Worm (Caenorhabditis elegans): ENCODE results near the gene K02D10.3.
A peak's percentile ranks its signal among the peaks of the same experiment; 100 is the strongest.

Gene K02D10.3

ce11 chrIII:8809245-8809971, 37.7 kb upstream of the K02D10.3 start, which contains the start of gene prx-19 (continued):
- TF ChIP-seq dpl-1 (GFP tag; optimal IDR thresholded peaks at IDR 0.05) (peak; percentile 92), ceh-28 (tag; optimal IDR thresholded peaks at IDR 0.05) (no peak), saeg-2 (GFP tag; IDR thresholded peaks at IDR 0.05) (no peak), arid-1 (GFP tag; conservative IDR thresholded peaks at IDR 0.05) (no peak), lin-13 (GFP tag; optimal IDR thresholded peaks at IDR 0.05) (no peak), nhr-10 (tag; optimal IDR thresholded peaks at IDR 0.05) (no peak), mxl-2 (GFP tag; conservative IDR thresholded peaks at IDR 0.05) (no peak), sdz-12 (GFP tag; optimal IDR thresholded peaks at IDR 0.05) (no peak), nhr-237 (tag; optimal IDR thresholded peaks at IDR 0.05) (no peak), lin-38 (GFP tag; IDR thresholded peaks at IDR 0.05) (peak; percentile 87), cey-2 (tag; optimal IDR thresholded peaks at IDR 0.05; ENCODE audit: borderline replicate concordance, insufficient read depth) (no peak), lin-15B (tag; optimal IDR thresholded peaks at IDR 0.05) (no peak), lsy-2 (tag; optimal IDR thresholded peaks at IDR 0.05) (peak in 1 of 2 experiments; percentile 55), D1046.2 (GFP tag; IDR thresholded peaks at IDR 0.05) (no peak), T26A8.4 (GFP tag; IDR thresholded peaks at IDR 0.05) (no peak), unc-39 (tag; optimal IDR thresholded peaks at IDR 0.05) (no peak), egl-27 (tag; optimal IDR thresholded peaks at IDR 0.05) (no peak), pqm-1 (tag; optimal IDR thresholded peaks at IDR 0.05) (no peak), F37D6.2 (tag; optimal IDR thresholded peaks at IDR 0.05) (no peak), set-16 (GFP tag; IDR thresholded peaks at IDR 0.05) (no peak), snpc-4 (tag; optimal IDR thresholded peaks at IDR 0.05) (no peak), egl-43 (GFP tag; IDR thresholded peaks at IDR 0.05) (no peak), ztf-11 (tag; optimal IDR thresholded peaks at IDR 0.05) (no peak), hlh-30 (tag; optimal IDR thresholded peaks at IDR 0.05; ENCODE audit: insufficient read depth) (peak; percentile 47), jun-1 (tag; optimal IDR thresholded peaks at IDR 0.05) (no peak), spr-1 (tag; optimal IDR thresholded peaks at IDR 0.05) (no peak), zag-1 (tag; optimal IDR thresholded peaks at IDR 0.05) (no peak), dve-1 (tag; optimal IDR thresholded peaks at IDR 0.05; ENCODE audit: insufficient read depth) (no peak), daf-8 (GFP tag; IDR thresholded peaks at IDR 0.05) (no peak), aly-2 (tag; optimal IDR thresholded peaks at IDR 0.05) (no peak)

- TF ChIP-seq dmd-9 (GFP tag; IDR thresholded peaks at IDR 0.05) = no peak
- no peak for TF ChIP-seq duxl-1 (tag; optimal IDR thresholded peaks at IDR 0.05; ENCODE audit: poor library complexity)
- no peak for TF ChIP-seq attf-4 (tag; optimal IDR thresholded peaks at IDR 0.05)
- TF ChIP-seq vab-7 (GFP tag; IDR thresholded peaks at IDR 0.05) = no peak
- TF ChIP-seq ztf-7 (tag; optimal IDR thresholded peaks at IDR 0.05) = no peak
- TF ChIP-seq ceh-20 (GFP tag; IDR thresholded peaks at IDR 0.05) = no peak
- TF ChIP-seq ctbp-1 (GFP tag; IDR thresholded peaks at IDR 0.05) = no peak
- no peak for TF ChIP-seq T20F7.1 (GFP tag; optimal IDR thresholded peaks at IDR 0.05)
- TF ChIP-seq unc-62 (GFP tag; optimal IDR thresholded peaks at IDR 0.05 in 1 of 2) = no peak
- TF ChIP-seq unc-62 (tag; optimal IDR thresholded peaks at IDR 0.05) = no peak
- no peak for TF ChIP-seq lir-3 (tag; optimal IDR thresholded peaks at IDR 0.05)
- no peak for TF ChIP-seq aly-2 (tag; optimal IDR thresholded peaks at IDR 0.05)
Observed at ce11 chrIII:8807246-8807645, 35.5 kb upstream of the K02D10.3 start, which contains the start of gene F54F2.7. Gene F54F2.7 (minus strand): TSS chrIII:8807346.

Measured in whole organism, L4 larva.